Worm (Caenorhabditis elegans): ENCODE measurements around the gene str-161.

DNA sequence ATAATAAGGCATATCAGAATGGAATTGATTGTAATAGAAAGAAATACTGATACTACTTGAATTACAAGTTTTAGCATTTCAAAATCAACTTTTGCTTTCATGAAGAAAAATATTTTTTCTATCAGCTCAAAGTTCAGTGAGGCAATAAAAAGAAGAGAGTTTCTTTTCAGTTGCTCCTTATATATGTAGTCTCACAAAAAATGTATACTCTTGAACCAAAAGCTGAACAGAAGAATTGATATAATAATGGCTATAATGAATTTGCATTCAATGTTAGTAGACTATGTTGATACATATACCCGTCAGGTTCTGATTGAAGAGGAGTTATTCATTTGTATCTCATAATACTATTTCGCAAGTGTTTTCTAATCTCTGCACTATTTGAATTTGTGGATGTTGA, 29.3 kb downstream of the str-161 start, which contains the start of gene str-174:
- TF ChIP-seq ref-1 (GFP tag; conservative IDR thresholded peaks at IDR 0.05) (no peak), ztf-29 (GFP tag; IDR thresholded peaks at IDR 0.05) (no peak), T22C8.4 (GFP tag; IDR thresholded peaks at IDR 0.05) (no peak), cog-1 (tag; optimal IDR thresholded peaks at IDR 0.05) (no peak), flt-1 (GFP tag; IDR thresholded peaks at IDR 0.05) (no peak), med-1 (GFP tag; optimal IDR thresholded peaks at IDR 0.05; ENCODE audit: insufficient read depth) (no peak), ztf-23 (GFP tag; IDR thresholded peaks at IDR 0.05) (no peak), klf-2 (GFP tag; conservative IDR thresholded peaks at IDR 0.05) (no peak), tab-1 (GFP tag; IDR thresholded peaks at IDR 0.05) (no peak)
